In genomic region chrX:13121104-13121503, ce11 we compare ENCODE assay signal across 4 worm cellular contexts.
TF ChIP-seq lines count a peak whose summit lies in the region.

No protein-coding gene starts in this region.

TF ChIP-seq in whole organism, L2 larva, 48 proteins besides CTCF, POLR2A, EP300 and RAD21 (continued from another document):
- peak; percentile 74 for TF ChIP-seq unc-55 (GFP tag; optimal IDR thresholded peaks at IDR 0.05; lab: Kevin White, UChicago)
- TF ChIP-seq ZK546.5 (tag; optimal IDR thresholded peaks at IDR 0.05; lab: Kevin White, UChicago), result no peak

TF ChIP-seq in whole organism, L4 larva, 104 proteins besides CTCF, POLR2A, EP300 and RAD21 (continued from another document and continues in another):
- TF ChIP-seq mdt-29 (GFP tag; IDR thresholded peaks at IDR 0.05; lab: Robert Waterston, UW) (peak; percentile 81), ceh-20 (GFP tag; IDR thresholded peaks at IDR 0.05; lab: Robert Waterston, UW) (peak; percentile 86), ceh-82 (tag; optimal IDR thresholded peaks at IDR 0.05; lab: Kevin White, UChicago) (no peak), mxl-3 (GFP tag; optimal IDR thresholded peaks at IDR 0.05; lab: Kevin White, UChicago) (peak; percentile 65), mes-2 (tag; optimal IDR thresholded peaks at IDR 0.05; lab: Kevin White, UChicago; ENCODE audit: poor library complexity, severe bottlenecking) (no peak), nhr-6 (tag; optimal IDR thresholded peaks at IDR 0.05; lab: Kevin White, UChicago) (peak; percentile 20), F49E8.2 (tag; optimal IDR thresholded peaks at IDR 0.05; lab: Kevin White, UChicago; ENCODE audit: borderline replicate concordance) (no peak), Y105C5A.15 (GFP tag; IDR thresholded peaks at IDR 0.05; lab: Robert Waterston, UW) (peak; percentile 97), ctbp-1 (GFP tag; IDR thresholded peaks at IDR 0.05; lab: Robert Waterston, UW) (peak; percentile 89), aly-2 (tag; optimal IDR thresholded peaks at IDR 0.05; lab: Kevin White, UChicago) (no peak), R02D3.7 (tag; optimal IDR thresholded peaks at IDR 0.05; lab: Kevin White, UChicago) (no peak), nhr-28 (tag; optimal IDR thresholded peaks at IDR 0.05; lab: Kevin White, UChicago) (no peak), hlh-11 (tag; optimal IDR thresholded peaks at IDR 0.05; lab: Kevin White, UChicago) (peak; percentile 76), zfp-2 (tag; optimal IDR thresholded peaks at IDR 0.05; lab: Kevin White, UChicago) (peak; percentile 4), hlh-30 (tag; optimal IDR thresholded peaks at IDR 0.05; lab: Kevin White, UChicago; ENCODE audit: insufficient read depth) (peak; percentile 70), lim-7 (GFP tag; IDR thresholded peaks at IDR 0.05; lab: Robert Waterston, UW) (peak; percentile 97), Y75B8A.6 (GFP tag; IDR thresholded peaks at IDR 0.05; lab: Robert Waterston, UW) (no peak; the same call in 1 of the 2 replicates), hif-1 (tag; optimal IDR thresholded peaks at IDR 0.05; lab: Kevin White, UChicago) (peak; percentile 28 to 75), ceh-44 (GFP tag; IDR thresholded peaks at IDR 0.05; lab: Robert Waterston, UW) (peak; percentile 90), mep-1 (tag; optimal IDR thresholded peaks at IDR 0.05; lab: Kevin White, UChicago) (peak; percentile 81), lsy-2 (tag; optimal IDR thresholded peaks at IDR 0.05; lab: Kevin White, UChicago) (peak in 1 of 2 experiments; percentile 59), tra-1 (GFP tag; IDR thresholded peaks at IDR 0.05; lab: Robert Waterston, UW) (peak; percentile 79), spr-3 (GFP tag; optimal IDR thresholded peaks at IDR 0.05; lab: Kevin White, UChicago) (peak; percentile 73), duxl-1 (tag; optimal IDR thresholded peaks at IDR 0.05; lab: Kevin White, UChicago; ENCODE audit: poor library complexity) (no peak), vab-7 (GFP tag; IDR thresholded peaks at IDR 0.05; lab: Robert Waterston, UW) (peak; percentile 95), nhr-11 (tag; optimal IDR thresholded peaks at IDR 0.05; lab: Kevin White, UChicago) (peak; percentile 56), F10B5.3 (tag; optimal IDR thresholded peaks at IDR 0.05; lab: Kevin White, UChicago) (no peak), cey-2 (tag; optimal IDR thresholded peaks at IDR 0.05; lab: Kevin White, UChicago; ENCODE audit: borderline replicate concordance, insufficient read depth) (no peak), ama-1 (optimal IDR thresholded peaks at IDR 0.05; lab: Kevin White, UChicago) (no peak), saeg-2 (GFP tag; IDR thresholded peaks at IDR 0.05; lab: Robert Waterston, UW) (peak; percentile 84), mdl-1 (tag; optimal IDR thresholded peaks at IDR 0.05; lab: Kevin White, UChicago) (peak; percentile 34 to 59), pqm-1 (tag; optimal IDR thresholded peaks at IDR 0.05; lab: Kevin White, UChicago) (no peak), T20F7.1 (GFP tag; optimal IDR thresholded peaks at IDR 0.05; lab: Kevin White, UChicago) (peak; percentile 14), nhr-102 (tag; optimal IDR thresholded peaks at IDR 0.05; lab: Kevin White, UChicago) (peak; percentile 70), daf-16 (GFP tag; optimal IDR thresholded peaks at IDR 0.05; lab: Kevin White, UChicago) (peak; percentile 59 to 78), daf-16 (tag; optimal IDR thresholded peaks at IDR 0.05; lab: Kevin White, UChicago) (peak; percentile 72), spr-1 (tag; optimal IDR thresholded peaks at IDR 0.05; lab: Kevin White, UChicago) (peak; percentile 33), lin-13 (GFP tag; optimal IDR thresholded peaks at IDR 0.05; lab: Kevin White, UChicago) (peak; percentile 4), unc-39 (tag; optimal IDR thresholded peaks at IDR 0.05; lab: Kevin White, UChicago) (no peak), F44E2.7 (GFP tag; IDR thresholded peaks at IDR 0.05; lab: Robert Waterston, UW) (no peak), dmd-9 (GFP tag; IDR thresholded peaks at IDR 0.05; lab: Robert Waterston, UW) (peak; percentile 67), lin-38 (GFP tag; IDR thresholded peaks at IDR 0.05; lab: Robert Waterston, UW) (peak; percentile 82), ceh-28 (tag; optimal IDR thresholded peaks at IDR 0.05; lab: Kevin White, UChicago) (no peak)

TF ChIP-seq in whole organism, late embryonic, 69 proteins besides CTCF, POLR2A, EP300 and RAD21 (continued from another document):
- peak; percentile 26 for TF ChIP-seq hlh-8 (tag; optimal IDR thresholded peaks at IDR 0.05; lab: Kevin White, UChicago)
- TF ChIP-seq ceh-31 (tag; optimal IDR thresholded peaks at IDR 0.05; lab: Kevin White, UChicago), result peak; percentile 86
- TF ChIP-seq rnt-1 (tag; optimal IDR thresholded peaks at IDR 0.05; lab: Kevin White, UChicago), result peak; percentile 49
- peak; percentile 90 for TF ChIP-seq K02D7.2 (tag; optimal IDR thresholded peaks at IDR 0.05; lab: Kevin White, UChicago)
- TF ChIP-seq unc-86 (tag; optimal IDR thresholded peaks at IDR 0.05; lab: Kevin White, UChicago), result peak; percentile 92
- TF ChIP-seq sox-2 (GFP tag; IDR thresholded peaks at IDR 0.05; lab: Robert Waterston, UW), result peak; percentile 93
- TF ChIP-seq ama-1 (optimal IDR thresholded peaks at IDR 0.05; lab: Kevin White, UChicago), result no peak
- TF ChIP-seq ets-4 (tag; optimal IDR thresholded peaks at IDR 0.05; lab: Kevin White, UChicago), result peak; percentile 80
- TF ChIP-seq elt-2 (tag; optimal IDR thresholded peaks at IDR 0.05; lab: Kevin White, UChicago), result peak; percentile 97
- peak; percentile 87 for TF ChIP-seq ztf-16 (tag; optimal IDR thresholded peaks at IDR 0.05; lab: Kevin White, UChicago)
- TF ChIP-seq pha-4 (tag; optimal IDR thresholded peaks at IDR 0.05; lab: Kevin White, UChicago), result no peak
- no peak for TF ChIP-seq unc-55 (GFP tag; optimal IDR thresholded peaks at IDR 0.05; lab: Kevin White, UChicago)
- no peak for TF ChIP-seq pag-3 (tag; optimal IDR thresholded peaks at IDR 0.05; lab: Kevin White, UChicago; ENCODE audit: borderline replicate concordance)
- peak; percentile 91 for TF ChIP-seq C08G9.2 (tag; optimal IDR thresholded peaks at IDR 0.05; lab: Kevin White, UChicago)
- peak; percentile 69 for TF ChIP-seq hlh-30 (tag; optimal IDR thresholded peaks at IDR 0.05; lab: Kevin White, UChicago; ENCODE audit: insufficient read depth)
- peak; percentile 79 for TF ChIP-seq fkh-6 (tag; optimal IDR thresholded peaks at IDR 0.05; lab: Kevin White, UChicago)
- TF ChIP-seq dmd-4 (tag; optimal IDR thresholded peaks at IDR 0.05; lab: Kevin White, UChicago; ENCODE audit: borderline replicate concordance), result peak; percentile 92
- no peak for TF ChIP-seq nhr-11 (tag; optimal IDR thresholded peaks at IDR 0.05; lab: Kevin White, UChicago)
- no peak for TF ChIP-seq fkh-10 (GFP tag; optimal IDR thresholded peaks at IDR 0.05; lab: Kevin White, UChicago)
- peak; percentile 92 for TF ChIP-seq lin-11 (tag; optimal IDR thresholded peaks at IDR 0.05; lab: Kevin White, UChicago)
- TF ChIP-seq ceh-45 (GFP tag; IDR thresholded peaks at IDR 0.05; lab: Robert Waterston, UW), result peak; percentile 95
- TF ChIP-seq tbx-2 (tag; optimal IDR thresholded peaks at IDR 0.05; lab: Kevin White, UChicago), result peak; percentile 93
- peak; percentile 65 for TF ChIP-seq ahr-1 (tag; optimal IDR thresholded peaks at IDR 0.05; lab: Kevin White, UChicago)
- TF ChIP-seq ttx-3 (tag; optimal IDR thresholded peaks at IDR 0.05; lab: Kevin White, UChicago), result peak; percentile 93
- TF ChIP-seq tbx-7 (tag; optimal IDR thresholded peaks at IDR 0.05; lab: Kevin White, UChicago), result peak; percentile 7
- peak; percentile 87 for TF ChIP-seq hlh-13 (GFP tag; optimal IDR thresholded peaks at IDR 0.05; lab: Kevin White, UChicago)
- TF ChIP-seq ceh-30 (tag; optimal IDR thresholded peaks at IDR 0.05; lab: Kevin White, UChicago), result no peak
- TF ChIP-seq fax-1 (tag; optimal IDR thresholded peaks at IDR 0.05; lab: Kevin White, UChicago), result peak; percentile 59
- peak; percentile 84 for TF ChIP-seq F13H6.1 (tag; optimal IDR thresholded peaks at IDR 0.05; lab: Kevin White, UChicago)
- peak; percentile 66 for TF ChIP-seq ref-2 (tag; optimal IDR thresholded peaks at IDR 0.05; lab: Kevin White, UChicago)
- TF ChIP-seq K09A11.1 (tag; optimal IDR thresholded peaks at IDR 0.05; lab: Kevin White, UChicago; ENCODE audit: insufficient read depth), result peak; percentile 89
- TF ChIP-seq lim-6 (tag; optimal IDR thresholded peaks at IDR 0.05; lab: Kevin White, UChicago), result peak; percentile 86
- TF ChIP-seq che-1 (tag; optimal IDR thresholded peaks at IDR 0.05; lab: Kevin White, UChicago), result peak; percentile 94
- no peak for TF ChIP-seq ceh-22 (tag; optimal IDR thresholded peaks at IDR 0.05; lab: Kevin White, UChicago)
- peak; percentile 73 for TF ChIP-seq ceh-48 (tag; optimal IDR thresholded peaks at IDR 0.05; lab: Kevin White, UChicago)
- peak; percentile 61 for TF ChIP-seq ceh-18 (tag; optimal IDR thresholded peaks at IDR 0.05; lab: Kevin White, UChicago)
- peak; percentile 56 for TF ChIP-seq npax-4 (tag; optimal IDR thresholded peaks at IDR 0.05; lab: Kevin White, UChicago)
- TF ChIP-seq ceh-6 (GFP tag; optimal IDR thresholded peaks at IDR 0.05; lab: Kevin White, UChicago), result peak; percentile 95
- TF ChIP-seq ceh-24 (tag; optimal IDR thresholded peaks at IDR 0.05; lab: Kevin White, UChicago), result peak; percentile 86
- TF ChIP-seq ceh-2 (tag; optimal IDR thresholded peaks at IDR 0.05; lab: Kevin White, UChicago), result peak; percentile 83
- peak; percentile 71 for TF ChIP-seq nfya-1 (tag; optimal IDR thresholded peaks at IDR 0.05; lab: Kevin White, UChicago)
- peak; percentile 92 for TF ChIP-seq ceh-19 (GFP tag; optimal IDR thresholded peaks at IDR 0.05; lab: Kevin White, UChicago)
- peak; percentile 52 for TF ChIP-seq zip-5 (tag; optimal IDR thresholded peaks at IDR 0.05; lab: Kevin White, UChicago)
- peak; percentile 79 for TF ChIP-seq eyg-1 (tag; optimal IDR thresholded peaks at IDR 0.05; lab: Kevin White, UChicago)

TF ChIP-seq in whole organism, mixed stage, embryonic, 35 proteins besides CTCF, POLR2A, EP300 and RAD21 (continued from another document):
- TF ChIP-seq nhr-12 (tag; optimal IDR thresholded peaks at IDR 0.05; lab: Kevin White, UChicago) (peak; percentile 62), unc-39 (tag; optimal IDR thresholded peaks at IDR 0.05; lab: Kevin White, UChicago) (peak; percentile 27), lin-13 (tag; optimal IDR thresholded peaks at IDR 0.05; lab: Kevin White, UChicago) (peak; percentile 85), M03D4.4 (tag; optimal IDR thresholded peaks at IDR 0.05; lab: Kevin White, UChicago) (peak; percentile 97), elt-3 (tag; optimal IDR thresholded peaks at IDR 0.05; lab: Kevin White, UChicago) (peak; percentile 9), mab-5 (tag; optimal IDR thresholded peaks at IDR 0.05; lab: Kevin White, UChicago) (no peak)
